Worm (Caenorhabditis elegans) whole organism, young adult: Measurements from ENCODE around the gene tctn-1.

ENCODE experiments used
- B0019.2 ChIP-seq: fragments of 200-800 bp; sonication (Bioruptor generic); conservative IDR thresholded peaks from 2 replicates; pipeline ENCODE4 v1.3.6; 2022; ENCODE audit warnings: missing genetic modification reagents, missing genetic modification characterization, missing compliant biosample characterization
- B0261.1 ChIP-seq: sonication (generic microtip); optimal IDR thresholded peaks from 2 replicates; lab custom pipeline; 2016; ENCODE audit warnings: mild to moderate bottlenecking, missing genetic modification characterization, moderate library complexity, missing compliant biosample characterization
- B0336.3 ChIP-seq: fragments of 200-800 bp; sonication (Bioruptor generic); IDR thresholded peaks from 2 replicates; pipeline ENCODE4 v1.3.6; 2022; ENCODE audit warnings: missing genetic modification characterization, missing compliant biosample characterization
- C06A6.2 ChIP-seq: fragments of 200-800 bp; sonication (Bioruptor generic); conservative IDR thresholded peaks from 2 replicates; pipeline ENCODE4 v1.3.6; 2022; ENCODE audit warnings: missing genetic modification characterization, missing compliant biosample characterization
- D2030.7 ChIP-seq: fragments of 200-800 bp; sonication (Bioruptor generic); IDR thresholded peaks from 2 replicates; pipeline ENCODE4 v1.3.6; 2022; ENCODE audit warnings: missing genetic modification reagents, missing genetic modification characterization, missing compliant biosample characterization
- K11D2.4 ChIP-seq: fragments of 200-800 bp; sonication (Bioruptor generic); IDR thresholded peaks from 2 replicates; pipeline ENCODE4 v1.3.6; 2022; ENCODE audit warnings: missing genetic modification reagents, missing genetic modification characterization, missing compliant biosample characterization
- Y53G8AR.9 ChIP-seq: fragments of 200-800 bp; sonication (Bioruptor generic); conservative IDR thresholded peaks from 2 replicates; pipeline ENCODE4 v1.3.6; 2022; ENCODE audit warnings: missing genetic modification reagents, missing genetic modification characterization, missing compliant biosample characterization
- Y67H2A.10 ChIP-seq: fragments of 200-800 bp; sonication (Bioruptor generic); conservative IDR thresholded peaks from 2 replicates; pipeline ENCODE4 v1.3.6; 2022; ENCODE audit warnings: missing genetic modification reagents, missing genetic modification characterization, missing compliant biosample characterization
- aptf-2 ChIP-seq: fragments of 200-800 bp; sonication (Bioruptor generic); conservative IDR thresholded peaks from 2 replicates; pipeline ENCODE4 v1.3.6; 2022; ENCODE audit warnings: missing genetic modification reagents, missing genetic modification characterization, missing compliant biosample characterization
- aptf-3 ChIP-seq: fragments of 200-800 bp; sonication (Bioruptor generic); IDR thresholded peaks from 2 replicates; pipeline ENCODE4 v1.3.6; 2022; ENCODE audit warnings: missing genetic modification characterization, missing compliant biosample characterization
- attf-3 ChIP-seq: fragments of 200-800 bp; sonication (Bioruptor generic); conservative IDR thresholded peaks from 2 replicates; pipeline ENCODE4 v1.3.6; 2022; ENCODE audit warnings: missing genetic modification reagents, missing genetic modification characterization, missing compliant biosample characterization
- attf-6 ChIP-seq: fragments of 200-800 bp; sonication (Bioruptor generic); IDR thresholded peaks from 2 replicates; pipeline ENCODE4 v1.3.6; 2022; ENCODE audit warnings: missing genetic modification reagents, missing genetic modification characterization, missing compliant biosample characterization
- bed-1 ChIP-seq: fragments of 200-800 bp; sonication (Bioruptor generic); IDR thresholded peaks from 2 replicates; pipeline ENCODE4 v1.3.6; 2022; ENCODE audit warnings: missing genetic modification reagents, missing genetic modification characterization, missing compliant biosample characterization
- bed-2 ChIP-seq: fragments of 200-800 bp; sonication (Bioruptor generic); IDR thresholded peaks from 2 replicates; pipeline ENCODE4 v1.3.6; 2022; ENCODE audit warnings: missing genetic modification reagents, missing genetic modification characterization, missing compliant biosample characterization
- cebp-2 ChIP-seq: fragments of 200-800 bp; sonication (Bioruptor generic); IDR thresholded peaks from 2 replicates; pipeline ENCODE4 v1.3.6; 2022; ENCODE audit warnings: missing genetic modification characterization, missing compliant biosample characterization
- ceh-100 ChIP-seq: fragments of 200-800 bp; sonication (Bioruptor generic); IDR thresholded peaks from 2 replicates; pipeline ENCODE4 v1.3.6; 2022; ENCODE audit warnings: missing genetic modification reagents, missing genetic modification characterization, missing compliant biosample characterization
- ceh-27 ChIP-seq: fragments of 200-800 bp; sonication (Bioruptor generic); optimal IDR thresholded peaks from 2 replicates; lab custom pipeline; 2018; ENCODE audit warnings: mild to moderate bottlenecking, missing genetic modification characterization, moderate library complexity, missing compliant biosample characterization
- ceh-58 ChIP-seq: fragments of 200-800 bp; sonication (Bioruptor generic); IDR thresholded peaks from 2 replicates; pipeline ENCODE4 v1.3.6; 2022; ENCODE audit warnings: missing genetic modification characterization, missing compliant biosample characterization
- ceh-91 ChIP-seq: fragments of 200-800 bp; sonication (Bioruptor generic); IDR thresholded peaks from 2 replicates; pipeline ENCODE4 v1.3.6; 2022; ENCODE audit warnings: missing genetic modification reagents, missing genetic modification characterization, missing compliant biosample characterization
- die-1 ChIP-seq: sonication (generic microtip); optimal IDR thresholded peaks from 2 replicates; lab custom pipeline; 2016; ENCODE audit warnings: missing genotype, mild to moderate bottlenecking, missing genetic modification characterization, missing compliant biosample characterization
- dox-1 ChIP-seq: fragments of 200-800 bp; sonication (Bioruptor generic); IDR thresholded peaks from 2 replicates; pipeline ENCODE4 v1.3.6; 2022; ENCODE audit warnings: missing genetic modification reagents, missing genetic modification characterization, missing compliant biosample characterization
- egl-18 ChIP-seq: fragments of 200-800 bp; sonication (Bioruptor generic); IDR thresholded peaks from 2 replicates; pipeline ENCODE4 v1.3.6; 2022; ENCODE audit warnings: missing genetic modification reagents, missing genetic modification characterization, missing compliant biosample characterization
- ekl-4 ChIP-seq: fragments of 200-800 bp; sonication (Bioruptor generic); IDR thresholded peaks from 2 replicates; pipeline ENCODE4 v1.3.6; 2022; ENCODE audit warnings: missing genetic modification reagents, missing genetic modification characterization, missing compliant biosample characterization
- him-1 ChIP-seq: sonication (generic microtip); optimal IDR thresholded peaks from 2 replicates; lab custom pipeline; 2016; ENCODE audit warnings: missing genotype, missing genetic modification reagents, missing genetic modification characterization, missing compliant biosample characterization
- hlh-12 ChIP-seq: sonication (generic microtip); optimal IDR thresholded peaks from 2 replicates; lab custom pipeline; 2016; ENCODE audit warnings: missing genetic modification characterization, missing compliant biosample characterization
- let-526 ChIP-seq: fragments of 200-800 bp; sonication (Bioruptor generic); IDR thresholded peaks from 2 replicates; pipeline ENCODE4 v1.3.6; 2022; ENCODE audit warnings: missing genetic modification reagents, missing genetic modification characterization, missing compliant biosample characterization
- lin-35 ChIP-seq, 3 experiments: fragments of 150-350 bp in 2 of 3; sonication (generic microtip) in 1 of 3; optimal IDR thresholded peaks; 2 replicates each; lab custom pipeline; 2014 to 2018; ENCODE audit warnings: missing biosample characterization in 3 of 3, missing genetic modification characterization in 3 of 3, missing genetic modification reagents in 3 of 3
- lin-54 ChIP-seq: fragments of 200-800 bp; sonication (Bioruptor generic); optimal IDR thresholded peaks from 2 replicates; lab custom pipeline; 2018; ENCODE audit warnings: mild to moderate bottlenecking, missing genetic modification characterization, missing compliant biosample characterization
- lsy-27 ChIP-seq: sonication (generic microtip); optimal IDR thresholded peaks from 2 replicates; lab custom pipeline; 2017; ENCODE audit warnings: missing genetic modification characterization, mild to moderate bottlenecking, missing compliant biosample characterization, antibody characterized with exemption, missing genotype, borderline replicate concordance; ENCODE audit not compliant: insufficient read depth
- madf-6 ChIP-seq: fragments of 200-800 bp; sonication (Bioruptor generic); IDR thresholded peaks from 2 replicates; pipeline ENCODE4 v1.3.6; 2022; ENCODE audit warnings: missing genetic modification reagents, missing genetic modification characterization, missing compliant biosample characterization
- mes-4 ChIP-seq: sonication (generic microtip); optimal IDR thresholded peaks from 2 replicates; lab custom pipeline; 2016; ENCODE audit warnings: missing genotype, missing genetic modification characterization, missing compliant biosample characterization
- mxl-1 ChIP-seq: sonication (generic microtip); optimal IDR thresholded peaks from 2 replicates; lab custom pipeline; 2016; ENCODE audit warnings: missing genetic modification characterization, missing compliant biosample characterization
- nhr-179 ChIP-seq: sonication (generic microtip); optimal IDR thresholded peaks from 2 replicates; lab custom pipeline; 2016; ENCODE audit warnings: mild to moderate bottlenecking, missing genetic modification characterization, missing compliant biosample characterization
- nhr-27 ChIP-seq: fragments of 200-800 bp; sonication (Bioruptor generic); optimal IDR thresholded peaks from 2 replicates; lab custom pipeline; 2018; ENCODE audit warnings: mild to moderate bottlenecking, missing genetic modification characterization, moderate library complexity, missing compliant biosample characterization
- rec-8 ChIP-seq, 2 experiments: sonication (generic microtip); optimal IDR thresholded peaks; 2 replicates each; lab custom pipeline; 2016; ENCODE audit warnings: mild to moderate bottlenecking in 2 of 2, missing genetic modification characterization in 2 of 2, missing genetic modification reagents in 2 of 2, missing genotype in 2 of 2, missing biosample characterization in 1 of 2, missing compliant biosample characterization in 1 of 2, moderate library complexity in 1 of 2
- snpc-1.1 ChIP-seq: sonication (generic microtip); optimal IDR thresholded peaks from 2 replicates; lab custom pipeline; 2017; ENCODE audit warnings: missing genetic modification characterization, mild to moderate bottlenecking, missing compliant biosample characterization, antibody characterized with exemption, moderate library complexity, missing genotype, missing genetic modification reagents; ENCODE audit not compliant: insufficient read depth
- snpc-1.3 ChIP-seq: sonication (generic microtip); optimal IDR thresholded peaks from 2 replicates; lab custom pipeline; 2017; ENCODE audit warnings: missing genetic modification characterization, mild to moderate bottlenecking, missing compliant biosample characterization, antibody characterized with exemption, moderate library complexity, missing genotype, missing genetic modification reagents; ENCODE audit not compliant: insufficient read depth
- snpc-4 ChIP-seq, 5 experiments: fragments of 150-350 bp in 1 of 5; sonication (generic microtip) in 4 of 5; optimal IDR thresholded peaks; 2 replicates each; lab custom pipeline; 2014 to 2018; ENCODE audit warnings: missing genetic modification characterization in 5 of 5, missing biosample characterization in 3 of 5, antibody characterized with exemption in 2 of 5, mild to moderate bottlenecking in 2 of 5, missing compliant biosample characterization in 2 of 5, missing genotype in 2 of 5, moderate library complexity in 2 of 5, missing genetic modification reagents in 1 of 5
- tbx-9 ChIP-seq: sonication (generic microtip); optimal IDR thresholded peaks from 2 replicates; lab custom pipeline; 2016; ENCODE audit warnings: borderline replicate concordance, missing genetic modification characterization, inconsistent platforms, missing compliant biosample characterization
- tlf-1 ChIP-seq: fragments of 200-800 bp; sonication (Bioruptor generic); optimal IDR thresholded peaks from 2 replicates; lab custom pipeline; 2018; ENCODE audit warnings: mild to moderate bottlenecking, missing genetic modification characterization, missing compliant biosample characterization
- xnd-1 ChIP-seq: sonication (generic microtip); optimal IDR thresholded peaks from 2 replicates; lab custom pipeline; 2016; ENCODE audit warnings: missing genotype, missing genetic modification reagents, missing genetic modification characterization, missing compliant biosample characterization
- zfh-2 ChIP-seq: fragments of 200-800 bp; sonication (Bioruptor generic); conservative IDR thresholded peaks from 2 replicates; pipeline ENCODE4 v1.3.6; 2022; ENCODE audit warnings: missing genetic modification reagents, missing genetic modification characterization, missing compliant biosample characterization
- zim-3 ChIP-seq: sonication (generic microtip); optimal IDR thresholded peaks from 2 replicates; lab custom pipeline; 2017; ENCODE audit warnings: mild to moderate bottlenecking, missing genetic modification characterization, moderate library complexity, missing compliant biosample characterization
- ztf-18 ChIP-seq: sonication (generic microtip); optimal IDR thresholded peaks from 2 replicates; lab custom pipeline; 2016; ENCODE audit warnings: missing genotype, mild to moderate bottlenecking, missing genetic modification characterization, missing compliant biosample characterization
- ztf-22 ChIP-seq: fragments of 200-800 bp; sonication (Bioruptor generic); optimal IDR thresholded peaks from 2 replicates; lab custom pipeline; 2018; ENCODE audit warnings: mild to moderate bottlenecking, missing genetic modification characterization, moderate library complexity, missing compliant biosample characterization
- ztf-28 ChIP-seq: fragments of 200-800 bp; sonication (Bioruptor generic); IDR thresholded peaks from 2 replicates; pipeline ENCODE4 v1.3.6; 2022; ENCODE audit warnings: missing genetic modification reagents, missing genetic modification characterization, missing compliant biosample characterization

The tctn-1 gene

ce11 chrIV:4749728-4750278, 2.2 kb upstream of the tctn-1 start, which contains the start of the genes rpl-20 and Y17G9B.5 (continued):
- TF ChIP-seq aptf-2 (GFP tag; lab: Robert Waterston, UW) (no peak; the same call in 1 of the 2 replicates), ekl-4 (GFP tag; lab: Robert Waterston, UW) (peak; percentile 99), nhr-27 (tag; lab: Kevin White, UChicago) (peak; percentile 96), cebp-2 (GFP tag; lab: Robert Waterston, UW) (peak; percentile 98), B0336.3 (GFP tag; lab: Robert Waterston, UW) (peak; percentile 100), ztf-18 (tag; lab: Kevin White, UChicago) (peak; percentile 95), attf-6 (peak; percentile 94), B0019.2 (GFP tag; lab: Robert Waterston, UW) (peak; percentile 97), Y67H2A.10 (GFP tag; lab: Robert Waterston, UW) (peak; percentile 96), D2030.7 (peak; percentile 100), tbx-9 (peak; percentile 42), snpc-1.1 (tag; lab: Kevin White, UChicago) (peak; percentile 92), zfh-2 (GFP tag; lab: Robert Waterston, UW) (peak; percentile 72), ceh-27 (peak; percentile 99), C06A6.2 (GFP tag; lab: Robert Waterston, UW) (peak; percentile 99), lin-35 (GFP tag; optimal IDR thresholded peaks at IDR 0.05; lab: Kevin White, UChicago) (peak; percentile 49 to 100 (median 90)), attf-3 (GFP tag; lab: Robert Waterston, UW) (peak; percentile 87), snpc-4 (GFP tag; optimal IDR thresholded peaks at IDR 0.05; lab: Kevin White, UChicago) (peak; percentile 95), snpc-4 (tag; optimal IDR thresholded peaks at IDR 0.05; lab: Kevin White, UChicago) (peak; percentile 95 to 97 (median 96)), let-526 (peak; percentile 99), ceh-58 (GFP tag; lab: Robert Waterston, UW) (0 out of 2 replicates have a peak, but pooled peaks have one; percentile 54), ztf-28 (GFP tag; lab: Robert Waterston, UW) (peak; percentile 95), bed-1 (0 out of 2 replicates have a peak, but pooled peaks have one; percentile 85), dox-1 (GFP tag; lab: Robert Waterston, UW) (peak; percentile 100), K11D2.4 (GFP tag; lab: Robert Waterston, UW) (peak; percentile 100), bed-2 (GFP tag; lab: Robert Waterston, UW) (peak; percentile 94), hlh-12 (tag; lab: Kevin White, UChicago) (no peak), egl-18 (GFP tag; lab: Robert Waterston, UW) (peak; percentile 98), Y53G8AR.9 (GFP tag; lab: Robert Waterston, UW) (peak; percentile 100), mxl-1 (tag; lab: Kevin White, UChicago) (no peak), him-1 (tag; lab: Kevin White, UChicago) (peak; percentile 96), xnd-1 (tag; lab: Kevin White, UChicago) (peak; percentile 92), nhr-179 (tag; lab: Kevin White, UChicago) (no peak), rec-8 (tag; optimal IDR thresholded peaks at IDR 0.05; lab: Kevin White, UChicago) (peak; percentile 79 to 81), madf-6 (GFP tag; lab: Robert Waterston, UW) (peak; percentile 99), ceh-100 (GFP tag; lab: Robert Waterston, UW) (peak; percentile 94), zim-3 (tag; lab: Kevin White, UChicago) (peak; percentile 84), B0261.1 (peak; percentile 47), tlf-1 (peak; percentile 100), lsy-27 (peak; percentile 71), ztf-22 (GFP tag; lab: Kevin White, UChicago) (peak; percentile 98), mes-4 (tag; lab: Kevin White, UChicago) (peak; percentile 88), aptf-3 (GFP tag; lab: Robert Waterston, UW) (0 out of 2 replicates have a peak, but pooled peaks have one; percentile 37), die-1 (tag; lab: Kevin White, UChicago) (peak; percentile 91), lin-54 (GFP tag; lab: Kevin White, UChicago) (peak; percentile 99), snpc-1.3 (tag; lab: Kevin White, UChicago) (peak; percentile 99), ceh-91 (GFP tag; lab: Robert Waterston, UW) (peak; percentile 99)
